Worm (Caenorhabditis elegans) whole organism, mixed stage, embryonic: Measurements from ENCODE around the gene vkmt-1.

Source experiments
- M03D4.4 ChIP-seq: sonication (generic microtip); optimal IDR thresholded peaks from 2 replicates; lab custom pipeline; 2017; ENCODE audit warnings: mild to moderate bottlenecking, missing genetic modification characterization, missing compliant biosample characterization
- bed-3 ChIP-seq: fragments of 200-800 bp; sonication (Bioruptor generic); optimal IDR thresholded peaks from 3 replicates; lab custom pipeline; 2018; ENCODE audit warnings: mild to moderate bottlenecking, missing genetic modification characterization, moderate library complexity, missing compliant biosample characterization
- blmp-1 ChIP-seq: fragments of 150-350 bp; optimal IDR thresholded peaks from 2 replicates; lab custom pipeline; 2014; ENCODE audit warnings: missing biosample characterization, missing genetic modification characterization
- ceh-39 ChIP-seq: fragments of 150-350 bp; optimal IDR thresholded peaks from 2 replicates; lab custom pipeline; 2014; ENCODE audit warnings: missing biosample characterization, missing genetic modification characterization
- ceh-43 ChIP-seq: fragments of 200-800 bp; sonication (Bioruptor generic); optimal IDR thresholded peaks from 2 replicates; lab custom pipeline; 2018; ENCODE audit warnings: mild to moderate bottlenecking, missing genetic modification characterization, moderate library complexity, missing compliant biosample characterization
- ceh-83 ChIP-seq: fragments of 200-800 bp; sonication (Bioruptor generic); optimal IDR thresholded peaks from 2 replicates; lab custom pipeline; 2018; ENCODE audit warnings: mild to moderate bottlenecking, missing genetic modification characterization, missing compliant biosample characterization
- cnd-1 ChIP-seq: fragments of 200-800 bp; sonication (Bioruptor generic); optimal IDR thresholded peaks from 2 replicates; lab custom pipeline; 2018; ENCODE audit warnings: mild to moderate bottlenecking, missing genetic modification characterization, missing compliant biosample characterization
- drap-1 ChIP-seq: fragments of 200-800 bp; sonication (Bioruptor generic); optimal IDR thresholded peaks from 3 replicates; lab custom pipeline; 2018; ENCODE audit warnings: mild to moderate bottlenecking, missing genetic modification characterization, missing compliant biosample characterization
- elt-1 ChIP-seq: sonication (generic microtip); optimal IDR thresholded peaks from 2 replicates; lab custom pipeline; 2017; ENCODE audit warnings: missing genetic modification characterization, mild to moderate bottlenecking, missing compliant biosample characterization, antibody characterized with exemption, moderate library complexity, borderline replicate concordance; ENCODE audit not compliant: insufficient read depth
- elt-3 ChIP-seq: fragments of 150-350 bp; optimal IDR thresholded peaks from 2 replicates; lab custom pipeline; 2014; ENCODE audit warnings: missing biosample characterization, missing genetic modification characterization
- flh-1 ChIP-seq: fragments of 200-800 bp; sonication (Bioruptor generic); optimal IDR thresholded peaks from 2 replicates; lab custom pipeline; 2018; ENCODE audit warnings: mild to moderate bottlenecking, missing genetic modification characterization, moderate library complexity, missing compliant biosample characterization
- ham-2 ChIP-seq: fragments of 200-800 bp; sonication (Bioruptor generic); optimal IDR thresholded peaks from 2 replicates; lab custom pipeline; 2018; ENCODE audit warnings: mild to moderate bottlenecking, missing genetic modification characterization, missing compliant biosample characterization
- hlh-1 ChIP-seq: fragments of 150-350 bp; optimal IDR thresholded peaks from 2 replicates; lab custom pipeline; 2014; ENCODE audit warnings: missing biosample characterization, missing genetic modification reagents, missing genetic modification characterization
- lin-13 ChIP-seq: fragments of 150-350 bp; optimal IDR thresholded peaks from 2 replicates; lab custom pipeline; 2014; ENCODE audit warnings: missing biosample characterization, missing genetic modification characterization
- lsy-2 ChIP-seq: fragments of 150-350 bp; optimal IDR thresholded peaks from 2 replicates; lab custom pipeline; 2014; ENCODE audit warnings: missing biosample characterization, missing genetic modification characterization
- mep-1 ChIP-seq: fragments of 150-350 bp; optimal IDR thresholded peaks from 2 replicates; lab custom pipeline; 2017; ENCODE audit warnings: missing biosample characterization, missing genetic modification reagents, missing genetic modification characterization, inconsistent platforms
- mls-2 ChIP-seq: sonication (generic microtip); optimal IDR thresholded peaks from 2 replicates; lab custom pipeline; 2016; ENCODE audit warnings: mild to moderate bottlenecking, missing genetic modification characterization, moderate library complexity, missing compliant biosample characterization
- nhr-12 ChIP-seq: fragments of 150-350 bp; optimal IDR thresholded peaks from 2 replicates; lab custom pipeline; 2014; ENCODE audit warnings: missing biosample characterization, missing genetic modification characterization
- nhr-2 ChIP-seq: fragments of 150-350 bp; optimal IDR thresholded peaks from 2 replicates; lab custom pipeline; 2014; ENCODE audit warnings: missing biosample characterization, missing genetic modification characterization
- nhr-237 ChIP-seq: fragments of 150-350 bp; optimal IDR thresholded peaks from 2 replicates; lab custom pipeline; 2014; ENCODE audit warnings: missing biosample characterization, missing genetic modification characterization
- nhr-28 ChIP-seq: fragments of 150-350 bp; optimal IDR thresholded peaks from 2 replicates; lab custom pipeline; 2014; ENCODE audit warnings: missing biosample characterization, missing genetic modification characterization
- nhr-76 ChIP-seq: sonication (generic microtip); optimal IDR thresholded peaks from 2 replicates; lab custom pipeline; 2017; ENCODE audit warnings: missing biosample characterization, missing genetic modification characterization
- pha-4 ChIP-seq: fragments of 150-350 bp; optimal IDR thresholded peaks from 2 replicates; lab custom pipeline; 2018; ENCODE audit warnings: missing biosample characterization, missing genetic modification reagents, missing genetic modification characterization
- snpc-4 ChIP-seq: fragments of 150-350 bp; optimal IDR thresholded peaks from 2 replicates; lab custom pipeline; 2014; ENCODE audit warnings: missing biosample characterization, missing genetic modification characterization
- sptf-1 ChIP-seq: sonication (generic microtip); optimal IDR thresholded peaks from 2 replicates; lab custom pipeline; 2017; ENCODE audit warnings: mild to moderate bottlenecking, missing genetic modification characterization, moderate library complexity, missing compliant biosample characterization
- tbx-8 ChIP-seq: fragments of 200-800 bp; sonication (Bioruptor generic); optimal IDR thresholded peaks from 2 replicates; lab custom pipeline; 2018; ENCODE audit warnings: mild to moderate bottlenecking, missing genetic modification characterization, moderate library complexity, missing compliant biosample characterization
- unc-39 ChIP-seq: fragments of 150-350 bp; optimal IDR thresholded peaks from 2 replicates; lab custom pipeline; 2014; ENCODE audit warnings: missing biosample characterization, missing genetic modification characterization
- unc-62 ChIP-seq: fragments of 150-350 bp; optimal IDR thresholded peaks from 2 replicates; lab custom pipeline; 2014; ENCODE audit warnings: missing biosample characterization, missing genetic modification reagents, missing genetic modification characterization
- zip-8 ChIP-seq: fragments of 150-350 bp; optimal IDR thresholded peaks from 2 replicates; lab custom pipeline; 2014; ENCODE audit warnings: missing biosample characterization, missing genetic modification characterization
- ztf-11 ChIP-seq: fragments of 150-350 bp; optimal IDR thresholded peaks from 2 replicates; lab custom pipeline; 2014; ENCODE audit warnings: missing biosample characterization, missing genetic modification characterization

The vkmt-1 gene

DNA sequence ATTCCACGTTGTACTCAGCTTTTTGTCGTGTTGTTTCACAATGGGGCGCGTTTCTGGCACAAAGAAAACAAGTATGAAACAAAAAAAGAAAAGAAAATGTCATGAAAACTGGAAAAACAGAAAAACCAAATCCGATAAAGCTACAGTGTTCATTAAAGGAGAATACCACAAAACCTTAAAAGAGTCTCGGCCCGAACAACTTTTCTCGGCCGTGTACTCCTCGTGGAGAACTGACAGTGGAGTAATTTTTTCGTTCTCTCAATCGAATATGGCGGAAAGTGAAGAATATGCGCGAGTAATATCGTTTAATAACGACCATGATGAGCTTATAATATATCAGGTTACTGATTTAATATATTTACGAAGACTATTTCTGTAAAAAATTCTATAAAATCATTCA is at the start of gene vkmt-1, which contains the start of gene tag-335:
Gene vkmt-1, plus strand, starts transcription at position 219 of the 400 bp plus-strand sequence.
Gene tag-335, minus strand, starts transcription at position 88 of the 400 bp plus-strand sequence.
- TF ChIP-seq tbx-8 (GFP tag; lab: Kevin White, UChicago), result no peak
- no peak for TF ChIP-seq ceh-43
- no peak for TF ChIP-seq sptf-1 (tag; lab: Kevin White, UChicago)
- no peak for TF ChIP-seq lsy-2 (tag; lab: Kevin White, UChicago)
- no peak for TF ChIP-seq lin-13 (tag; lab: Kevin White, UChicago)
- TF ChIP-seq elt-1 (tag; lab: Kevin White, UChicago), result no peak
- TF ChIP-seq bed-3 (GFP tag; lab: Kevin White, UChicago), result no peak
- TF ChIP-seq nhr-76 (tag; lab: Kevin White, UChicago), result no peak
- TF ChIP-seq mep-1 (tag; lab: Kevin White, UChicago), result no peak
- no peak for TF ChIP-seq nhr-12 (tag; lab: Kevin White, UChicago)
- TF ChIP-seq ztf-11 (tag; lab: Kevin White, UChicago), result no peak
- no peak for TF ChIP-seq blmp-1
- TF ChIP-seq elt-3 (tag; lab: Kevin White, UChicago), result no peak

DNA sequence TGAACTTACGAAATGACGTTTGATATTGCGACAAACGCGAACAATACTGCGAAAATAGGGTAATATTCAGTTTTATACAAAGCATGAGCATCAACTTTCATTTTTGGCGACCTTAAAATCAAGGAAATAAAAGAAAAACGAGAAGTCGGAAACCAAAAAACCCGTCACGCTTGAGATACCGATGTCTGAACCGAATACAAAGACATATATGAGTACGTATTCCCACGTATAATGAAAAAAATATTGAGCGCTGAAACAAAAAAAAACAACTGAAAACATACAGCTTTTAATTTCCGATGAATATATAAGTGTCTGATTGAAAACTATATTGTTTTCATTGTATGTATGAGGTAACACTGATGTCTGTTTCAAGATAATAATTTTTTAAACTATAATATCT is 48.8 kb upstream of the vkmt-1 start, which contains the start of gene sre-18:
Gene sre-18, minus strand, starts transcription at position 101 of the 400 bp plus-strand sequence.
- TF ChIP-seq bed-3 (GFP tag; lab: Kevin White, UChicago) (no peak), unc-39 (tag; lab: Kevin White, UChicago) (no peak)

DNA sequence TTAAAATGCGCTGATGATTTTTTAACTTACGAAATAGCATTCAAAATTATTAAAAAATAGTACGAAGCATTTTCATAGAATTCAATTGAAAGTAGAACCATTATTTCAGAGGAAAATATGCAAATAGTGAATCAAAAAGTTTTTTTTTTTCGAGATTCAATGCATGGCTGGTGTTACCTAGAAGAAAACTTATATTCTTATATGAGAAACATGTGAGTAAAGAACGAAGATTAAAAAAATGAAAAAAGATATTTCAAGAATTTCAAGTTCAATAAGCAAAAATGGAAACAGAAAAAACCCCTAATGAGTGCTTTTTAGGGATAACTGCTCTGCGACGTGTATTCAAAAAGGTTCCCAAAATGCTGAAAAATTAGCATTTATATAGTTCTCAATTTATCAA is 42.5 kb upstream of the vkmt-1 start, which contains the start of gene sre-16:
Gene sre-16, minus strand, starts transcription at position 101 of the 400 bp plus-strand sequence.
- TF ChIP-seq unc-62 (GFP tag; lab: Kevin White, UChicago) (no peak), snpc-4 (tag; lab: Kevin White, UChicago) (no peak), pha-4 (tag; lab: Kevin White, UChicago) (no peak), mep-1 (tag; lab: Kevin White, UChicago) (no peak), nhr-76 (tag; lab: Kevin White, UChicago) (no peak), ham-2 (GFP tag; lab: Kevin White, UChicago) (no peak), zip-8 (tag; lab: Kevin White, UChicago) (no peak)

DNA sequence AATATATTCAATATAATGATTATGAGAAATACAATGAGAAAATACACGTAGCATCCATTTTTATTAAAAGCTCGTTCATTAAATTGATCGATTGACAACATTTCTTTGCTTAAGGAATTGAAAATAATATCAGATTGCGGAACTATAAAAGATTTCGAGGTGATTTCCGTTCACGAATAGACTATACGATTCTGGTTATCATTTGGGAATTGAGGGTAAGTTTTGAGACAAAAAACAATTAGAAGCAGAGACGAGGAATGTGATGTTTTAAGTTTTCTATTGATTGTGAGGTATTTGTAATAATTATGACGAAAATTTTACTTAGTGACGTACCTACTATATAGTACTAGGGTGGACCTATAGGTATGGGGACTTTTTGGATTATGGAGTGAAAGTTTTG is 39.7 kb upstream of the vkmt-1 start, which contains the start of gene sre-19:
Gene sre-19, minus strand, starts transcription at position 101 of the 400 bp plus-strand sequence.
- no peak for TF ChIP-seq drap-1 (GFP tag; lab: Kevin White, UChicago)
- TF ChIP-seq ceh-39, result no peak
- TF ChIP-seq bed-3 (GFP tag; lab: Kevin White, UChicago), result no peak
- TF ChIP-seq unc-39 (tag; lab: Kevin White, UChicago), result no peak
- no peak for TF ChIP-seq flh-1 (GFP tag; lab: Kevin White, UChicago)
- no peak for TF ChIP-seq ztf-11 (tag; lab: Kevin White, UChicago)
- no peak for TF ChIP-seq nhr-12 (tag; lab: Kevin White, UChicago)
- no peak for TF ChIP-seq nhr-237
- TF ChIP-seq nhr-2 (tag; lab: Kevin White, UChicago), result no peak
- no peak for TF ChIP-seq mls-2 (tag; lab: Kevin White, UChicago)
- TF ChIP-seq tbx-8 (GFP tag; lab: Kevin White, UChicago), result no peak
- TF ChIP-seq pha-4 (tag; lab: Kevin White, UChicago), result no peak
- TF ChIP-seq cnd-1 (tag; lab: Kevin White, UChicago), result no peak
- TF ChIP-seq nhr-28, result no peak
- no peak for TF ChIP-seq ceh-83
- TF ChIP-seq lsy-2 (tag; lab: Kevin White, UChicago), result no peak

DNA sequence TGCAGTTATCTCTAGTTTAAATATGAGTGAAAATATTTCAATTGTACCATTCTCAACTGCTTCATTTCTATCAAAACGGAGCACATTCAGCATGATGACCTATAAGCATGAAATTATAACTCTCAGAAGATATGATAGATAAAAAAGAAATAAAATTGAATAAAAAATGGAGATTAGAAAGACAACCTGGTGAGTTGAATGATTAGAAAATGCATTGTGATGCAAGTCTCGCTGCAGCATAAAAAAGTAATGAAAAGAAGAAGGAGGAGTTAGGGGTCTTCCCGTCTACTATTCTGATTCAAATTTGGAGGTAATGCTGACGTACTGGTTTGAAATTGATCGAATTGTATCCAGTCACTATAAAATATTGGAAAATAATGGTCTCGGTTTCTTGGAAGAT is 33.8 kb upstream of the vkmt-1 start, which contains the start of gene sre-15:
Gene sre-15, minus strand, starts transcription at position 101 of the 400 bp plus-strand sequence.
- TF ChIP-seq hlh-1 (tag; lab: Kevin White, UChicago) (no peak), M03D4.4 (tag; lab: Kevin White, UChicago) (no peak), zip-8 (tag; lab: Kevin White, UChicago) (no peak)

DNA sequence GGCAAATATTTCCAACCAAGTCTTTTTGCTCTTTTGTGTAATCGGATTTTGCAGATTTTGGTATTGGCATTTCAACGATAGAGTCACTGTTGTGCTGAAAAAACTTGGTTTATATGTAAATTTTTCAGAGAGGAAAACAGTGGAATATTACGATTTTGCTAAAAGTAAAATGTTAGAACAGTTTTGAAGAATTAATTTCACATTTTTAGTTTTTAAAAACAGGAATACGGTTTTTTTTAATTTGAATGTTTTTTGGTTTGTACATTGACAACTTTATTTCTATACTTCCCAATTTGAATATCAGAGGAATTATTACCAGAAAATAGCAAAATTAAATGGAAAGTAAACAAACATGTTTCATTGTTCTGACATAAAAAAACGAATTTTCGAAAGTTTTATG is 25.9 kb upstream of the vkmt-1 start, which contains the start of gene dnj-26:
Gene dnj-26, minus strand, starts transcription at position 101 of the 400 bp plus-strand sequence.
- TF ChIP-seq nhr-2 (tag; lab: Kevin White, UChicago), result no peak
- no peak for TF ChIP-seq hlh-1 (tag; lab: Kevin White, UChicago)
- no peak for TF ChIP-seq ham-2 (GFP tag; lab: Kevin White, UChicago)
